Fruit fly (Drosophila melanogaster) whole organism, adult: Measurements from ENCODE around the gene CG14341.
A peak's percentile ranks its signal among the peaks of the same experiment; 100 is the strongest.

Experiments
- CG11617 ChIP-seq: fragments of 200-800 bp; sonication (Bioruptor generic); optimal IDR thresholded peaks from 2 replicates; lab custom pipeline; 2017; ENCODE audit warnings: mild to moderate bottlenecking, missing biosample characterization, missing genetic modification reagents, missing genetic modification characterization
- CG12768 ChIP-seq: fragments of 200-800 bp; sonication (Bioruptor generic); optimal IDR thresholded peaks from 2 replicates; lab custom pipeline; 2017; ENCODE audit warnings: missing biosample characterization, missing genetic modification characterization, mild to moderate bottlenecking, moderate library complexity, missing genetic modification reagents
- CG14711 ChIP-seq: fragments of 200-800 bp; sonication (Bioruptor generic); optimal IDR thresholded peaks from 2 replicates; lab custom pipeline; 2018; ENCODE audit warnings: missing biosample characterization, mild to moderate bottlenecking, missing genetic modification characterization, moderate library complexity
- CG1620 ChIP-seq: fragments of 200-800 bp; sonication (Bioruptor generic); optimal IDR thresholded peaks from 2 replicates; lab custom pipeline; 2016; ENCODE audit warnings: missing biosample characterization, missing genetic modification characterization
- CG33017 ChIP-seq: fragments of 200-800 bp; sonication (Bioruptor generic); optimal IDR thresholded peaks from 2 replicates; lab custom pipeline; 2018; ENCODE audit warnings: missing biosample characterization, mild to moderate bottlenecking, missing genetic modification characterization, moderate library complexity
- CG5204 ChIP-seq: fragments of 200-800 bp; sonication (Bioruptor generic); optimal IDR thresholded peaks from 2 replicates; lab custom pipeline; 2016; ENCODE audit warnings: missing biosample characterization, missing genetic modification characterization
- CG7045 ChIP-seq: fragments of 200-800 bp; sonication (Bioruptor generic); optimal IDR thresholded peaks from 2 replicates; lab custom pipeline; 2017; ENCODE audit warnings: missing biosample characterization, mild to moderate bottlenecking, missing genetic modification characterization
- CG7101 ChIP-seq: fragments of 200-800 bp; sonication (Bioruptor generic); optimal IDR thresholded peaks from 2 replicates; lab custom pipeline; 2018; ENCODE audit warnings: missing biosample characterization, mild to moderate bottlenecking, missing genetic modification characterization, moderate library complexity
- Clk ChIP-seq: fragments of 200-800 bp; sonication (Bioruptor generic); optimal IDR thresholded peaks from 2 replicates; lab custom pipeline; 2017; ENCODE audit warnings: missing biosample characterization, missing genetic modification characterization
- Crg-1 ChIP-seq: fragments of 200-800 bp; sonication (Bioruptor generic); optimal IDR thresholded peaks from 2 replicates; lab custom pipeline; 2016; ENCODE audit warnings: missing biosample characterization, missing genetic modification characterization
- Hr96 ChIP-seq: fragments of 200-800 bp; sonication (Bioruptor generic); optimal IDR thresholded peaks from 2 replicates; lab custom pipeline; 2016; ENCODE audit warnings: missing biosample characterization, missing genetic modification characterization
- Mnt ChIP-seq: fragments of 200-800 bp; sonication (Bioruptor generic); optimal IDR thresholded peaks from 2 replicates; lab custom pipeline; 2016; ENCODE audit warnings: missing biosample characterization, mild to moderate bottlenecking, missing genetic modification characterization
- bab1 ChIP-seq: fragments of 200-800 bp; sonication (Bioruptor generic); optimal IDR thresholded peaks from 3 replicates; lab custom pipeline; 2019; ENCODE audit warnings: missing biosample characterization, mild to moderate bottlenecking, missing genetic modification characterization, moderate library complexity
- cic ChIP-seq: fragments of 200-800 bp; sonication (Bioruptor generic); optimal IDR thresholded peaks from 2 replicates; lab custom pipeline; 2017; ENCODE audit warnings: missing biosample characterization, mild to moderate bottlenecking, missing genetic modification characterization, moderate library complexity
- cnc ChIP-seq, 2 experiments: fragments of >200 bp; optimal IDR thresholded peaks; 2 replicates each; lab custom pipeline; 2017
- kay ChIP-seq: fragments of 200-800 bp; sonication (Bioruptor generic); peaks from one replicate; lab custom pipeline; 2016; ENCODE audit warnings: missing biosample characterization, missing genetic modification characterization, borderline replicate concordance
- ovo ChIP-seq: fragments of 200-800 bp; sonication (Bioruptor generic); optimal IDR thresholded peaks from 2 replicates; lab custom pipeline; 2016; ENCODE audit warnings: missing biosample characterization, missing genetic modification characterization
- pad ChIP-seq: fragments of 200-800 bp; sonication (Bioruptor generic); optimal IDR thresholded peaks from 3 replicates; lab custom pipeline; 2017; ENCODE audit warnings: missing biosample characterization, missing genetic modification characterization, mild to moderate bottlenecking, moderate library complexity, missing genetic modification reagents
- tj ChIP-seq: fragments of 200-800 bp; sonication (Bioruptor generic); optimal IDR thresholded peaks from 3 replicates; lab custom pipeline; 2017; ENCODE audit warnings: missing biosample characterization, mild to moderate bottlenecking, missing genetic modification characterization, moderate library complexity
- toe ChIP-seq: fragments of 200-800 bp; sonication (Bioruptor generic); optimal IDR thresholded peaks from 2 replicates; lab custom pipeline; 2016; ENCODE audit warnings: missing biosample characterization, missing genetic modification characterization

CG14341 gene

DNA sequence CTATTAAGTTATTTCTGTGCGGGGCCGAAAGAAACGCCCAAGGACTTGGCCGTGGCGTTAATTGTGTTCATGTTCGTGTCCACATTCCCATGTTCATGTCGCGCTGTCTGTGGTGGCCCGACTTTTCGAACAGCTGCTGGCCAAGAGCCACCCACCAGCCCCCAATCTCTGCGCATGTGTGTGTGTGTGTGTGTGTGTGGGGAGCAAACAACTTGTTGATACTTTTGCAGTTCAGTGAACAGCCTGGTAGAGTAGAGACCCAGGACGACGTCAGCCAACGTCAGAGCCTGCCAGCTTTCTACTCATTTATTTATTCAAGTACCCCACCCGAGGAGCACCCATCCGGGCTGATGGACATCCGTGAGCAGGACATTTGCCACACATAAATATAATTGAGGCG lies 29.3 kb upstream of the CG14341 start:
- TF ChIP-seq CG33017 (tag; lab: Kevin White, UChicago), result no peak
- no peak for TF ChIP-seq CG1620 (GFP tag; lab: Kevin White, UChicago)
- TF ChIP-seq CG14711 (tag; lab: Kevin White, UChicago), result no peak
- no peak for TF ChIP-seq cic (GFP tag; lab: Kevin White, UChicago)
- no peak for TF ChIP-seq CG5204
- TF ChIP-seq CG7101 (tag; lab: Kevin White, UChicago), result no peak
- TF ChIP-seq tj (GFP tag; lab: Kevin White, UChicago), result no peak
- no peak for TF ChIP-seq kay (GFP tag; lab: Kevin White, UChicago)

- TF ChIP-seq CG12768 (GFP tag; lab: Kevin White, UChicago) (no peak), ovo (GFP tag; lab: Kevin White, UChicago) (no peak), Hr96 (GFP tag; lab: Kevin White, UChicago) (no peak), pad (peak; percentile 39), CG7101 (tag; lab: Kevin White, UChicago) (no peak), Mnt (GFP tag; lab: Kevin White, UChicago) (no peak)
Observed at dm6 chr2L:1142730-1143281, 23.5 kb upstream of the CG14341 start, which contains the start of gene MFS3. Gene MFS3 (plus strand): TSS chr2L:1143201.

DNA sequence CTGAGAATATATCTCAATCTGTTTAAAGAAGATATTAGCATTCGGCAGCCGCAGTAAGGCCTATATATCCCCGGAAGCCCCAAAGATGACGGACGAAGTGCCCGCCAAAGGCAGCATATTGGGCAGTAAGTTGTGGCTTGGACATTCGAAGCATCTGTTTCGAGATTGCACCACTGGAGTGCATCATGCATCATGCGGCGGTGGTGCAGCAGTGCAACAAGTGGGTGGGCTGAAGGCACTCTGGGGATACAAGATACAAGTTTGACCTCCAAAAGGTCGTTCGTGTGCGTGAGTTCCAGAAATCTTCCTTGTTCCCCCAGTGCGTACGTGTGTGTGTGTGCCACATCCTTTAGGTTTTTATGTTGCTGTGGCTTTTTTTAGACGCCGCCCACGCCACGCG lies 23.0 kb upstream of the CG14341 start:
- TF ChIP-seq CG7101 (tag; lab: Kevin White, UChicago) (no peak), CG1620 (GFP tag; lab: Kevin White, UChicago) (no peak), kay (GFP tag; lab: Kevin White, UChicago) (no peak), bab1 (GFP tag; lab: Kevin White, UChicago) (no peak), CG33017 (tag; lab: Kevin White, UChicago) (no peak), Clk (GFP tag; lab: Kevin White, UChicago) (no peak), Hr96 (GFP tag; lab: Kevin White, UChicago) (no peak), CG14711 (tag; lab: Kevin White, UChicago) (no peak), CG5204 (no peak), Crg-1 (no peak), CG12768 (GFP tag; lab: Kevin White, UChicago) (no peak), tj (GFP tag; lab: Kevin White, UChicago) (no peak), Mnt (GFP tag; lab: Kevin White, UChicago) (no peak), toe (GFP tag; lab: Kevin White, UChicago) (no peak)

- TF ChIP-seq toe (GFP tag; lab: Kevin White, UChicago) (peak; percentile 1), CG7045 (GFP tag; lab: Kevin White, UChicago) (no peak), pad (no peak), tj (GFP tag; lab: Kevin White, UChicago) (no peak), Crg-1 (no peak), cic (GFP tag; lab: Kevin White, UChicago) (no peak), CG5204 (no peak), kay (GFP tag; lab: Kevin White, UChicago) (no peak)
Observed at dm6 chr2L:1144371-1145360, 21.6 kb upstream of the CG14341 start.

DNA sequence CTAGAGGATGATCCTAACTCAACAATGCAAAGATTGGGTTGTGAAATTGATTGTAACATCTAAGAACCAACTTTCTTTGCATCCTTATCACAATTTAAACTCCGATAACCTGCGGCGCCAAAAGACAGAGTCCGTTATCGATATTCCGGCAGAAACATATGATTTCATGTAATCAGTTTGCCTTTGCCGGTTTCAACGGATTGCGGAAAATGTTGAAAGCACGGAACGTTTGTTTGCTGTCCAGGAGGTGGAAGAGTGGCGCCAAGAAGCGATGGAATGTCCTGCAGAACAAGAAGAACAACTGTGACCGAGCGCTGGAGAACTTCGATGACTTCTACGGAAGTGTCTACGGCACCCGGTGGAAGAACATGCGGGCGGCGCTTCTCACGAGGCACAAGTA lies 18.6 kb upstream of the CG14341 start:
- no peak for TF ChIP-seq CG33017 (tag; lab: Kevin White, UChicago)
- no peak for TF ChIP-seq pad
- no peak for TF ChIP-seq tj (GFP tag; lab: Kevin White, UChicago)
- no peak for TF ChIP-seq kay (GFP tag; lab: Kevin White, UChicago)
- no peak for TF ChIP-seq ovo (GFP tag; lab: Kevin White, UChicago)
- TF ChIP-seq CG11617 (GFP tag; lab: Kevin White, UChicago), result no peak
- no peak for TF ChIP-seq CG5204
- TF ChIP-seq CG7045 (GFP tag; lab: Kevin White, UChicago), result no peak
- no peak for TF ChIP-seq CG14711 (tag; lab: Kevin White, UChicago)
- TF ChIP-seq cic (GFP tag; lab: Kevin White, UChicago), result no peak
- no peak for TF ChIP-seq Clk (GFP tag; lab: Kevin White, UChicago)
- TF ChIP-seq Hr96 (GFP tag; lab: Kevin White, UChicago), result no peak
- no peak for TF ChIP-seq CG1620 (GFP tag; lab: Kevin White, UChicago)
- TF ChIP-seq CG12768 (GFP tag; lab: Kevin White, UChicago), result no peak
- no peak for TF ChIP-seq CG7101 (tag; lab: Kevin White, UChicago)
- no peak for TF ChIP-seq cnc (optimal IDR thresholded peaks at IDR 0.05; lab: Kevin White, UChicago)

DNA sequence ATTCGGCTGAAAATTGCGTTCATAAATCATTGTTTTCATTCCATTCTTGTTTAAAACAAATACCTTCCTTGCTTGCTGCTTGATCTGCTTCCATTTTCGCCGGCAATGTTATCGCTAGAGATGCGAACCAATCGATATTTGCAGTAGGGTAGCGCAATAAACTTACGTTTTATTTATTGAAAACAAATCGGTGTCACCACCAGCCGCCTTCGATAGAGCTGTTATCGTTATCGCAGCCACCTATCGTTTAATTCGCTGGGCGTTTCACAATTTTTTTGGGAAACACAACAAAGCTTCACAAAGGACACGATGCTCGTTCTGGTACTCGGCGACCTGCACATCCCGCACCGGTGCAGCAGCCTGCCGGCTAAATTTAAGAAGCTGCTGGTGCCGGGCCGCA lies 15.8 kb upstream of the CG14341 start, which contains the start of the genes Tfb4 and Vps29:
Tfb4 (minus strand) TSS at position 124 of the 400 bp plus-strand sequence.
Vps29 (plus strand) TSS at position 213 of the 400 bp plus-strand sequence.
- TF ChIP-seq toe (GFP tag; lab: Kevin White, UChicago) (no peak), Hr96 (GFP tag; lab: Kevin White, UChicago) (peak; percentile 62), Clk (GFP tag; lab: Kevin White, UChicago) (no peak), CG5204 (no peak), CG33017 (tag; lab: Kevin White, UChicago) (peak; percentile 14), bab1 (GFP tag; lab: Kevin White, UChicago) (peak; percentile 73), CG7045 (GFP tag; lab: Kevin White, UChicago) (no peak), CG1620 (GFP tag; lab: Kevin White, UChicago) (peak; percentile 40), CG14711 (tag; lab: Kevin White, UChicago) (peak; percentile 52), pad (no peak), CG12768 (GFP tag; lab: Kevin White, UChicago) (no peak), Crg-1 (peak; percentile 48), tj (GFP tag; lab: Kevin White, UChicago) (peak; percentile 19), CG11617 (GFP tag; lab: Kevin White, UChicago) (peak; percentile 36), cnc (optimal IDR thresholded peaks at IDR 0.05; lab: Kevin White, UChicago) (no peak), ovo (GFP tag; lab: Kevin White, UChicago) (peak; percentile 14), kay (GFP tag; lab: Kevin White, UChicago) (no peak), CG7101 (tag; lab: Kevin White, UChicago) (peak; percentile 62), cic (GFP tag; lab: Kevin White, UChicago) (peak; percentile 27), Mnt (GFP tag; lab: Kevin White, UChicago) (peak; percentile 47)
